Fruit fly (Drosophila melanogaster) whole organism, pupa: ENCODE results near the gene ttm2.

ENCODE experiments used
- CG10348 ChIP-seq: fragments of 200-800 bp; sonication (Bioruptor generic); IDR thresholded peaks from 2 replicates; pipeline ENCODE4 v1.3.6; 2022; ENCODE audit warnings: missing biosample characterization, missing genetic modification characterization
- CG12605 ChIP-seq: fragments of 200-800 bp; sonication (Bioruptor generic); IDR thresholded peaks from 2 replicates; pipeline ENCODE4 v1.3.6; 2022; ENCODE audit warnings: missing biosample characterization, missing genetic modification characterization
- CG13204 ChIP-seq: fragments of 200-800 bp; sonication (Bioruptor generic); optimal IDR thresholded peaks from 2 replicates; lab custom pipeline; 2018; ENCODE audit warnings: missing biosample characterization, mild to moderate bottlenecking, missing genetic modification characterization, moderate library complexity
- CG14655 ChIP-seq: fragments of 200-800 bp; sonication (Bioruptor generic); optimal IDR thresholded peaks from 3 replicates; lab custom pipeline; 2017; ENCODE audit warnings: mild to moderate bottlenecking, missing biosample characterization, missing genetic modification reagents, missing genetic modification characterization
- CG15710 ChIP-seq: fragments of 200-800 bp; sonication (Bioruptor generic); optimal IDR thresholded peaks from 2 replicates; lab custom pipeline; 2018; ENCODE audit warnings: missing biosample characterization, mild to moderate bottlenecking, missing genetic modification characterization, moderate library complexity
- CG17806 ChIP-seq: fragments of 200-800 bp; sonication (Bioruptor generic); optimal IDR thresholded peaks from 2 replicates; lab custom pipeline; 2018; ENCODE audit warnings: missing biosample characterization, mild to moderate bottlenecking, missing genetic modification characterization, moderate library complexity
- CG32121 ChIP-seq: fragments of 200-800 bp; sonication (Bioruptor generic); IDR thresholded peaks from 2 replicates; pipeline ENCODE4 v1.3.6; 2022; ENCODE audit warnings: missing biosample characterization, missing genetic modification characterization
- CG34367 ChIP-seq: fragments of 200-800 bp; sonication (Bioruptor generic); optimal IDR thresholded peaks from 2 replicates; lab custom pipeline; 2018; ENCODE audit warnings: missing biosample characterization, mild to moderate bottlenecking, missing genetic modification characterization
- CG4496 ChIP-seq: fragments of 200-800 bp; sonication (Bioruptor generic); IDR thresholded peaks from 3 replicates; pipeline ENCODE4 v1.3.6; 2022; ENCODE audit warnings: missing biosample characterization, missing genetic modification characterization
- CG8159 ChIP-seq: fragments of 200-800 bp; sonication (Bioruptor generic); optimal IDR thresholded peaks from 3 replicates; lab custom pipeline; 2018; ENCODE audit warnings: missing biosample characterization, mild to moderate bottlenecking, missing genetic modification characterization, moderate library complexity
- CG8301 ChIP-seq: fragments of 200-800 bp; sonication (Bioruptor generic); optimal IDR thresholded peaks from 2 replicates; lab custom pipeline; 2018; ENCODE audit warnings: missing biosample characterization, mild to moderate bottlenecking, missing genetic modification characterization
- CG9948 ChIP-seq: fragments of 200-800 bp; sonication (Bioruptor generic); optimal IDR thresholded peaks from 2 replicates; lab custom pipeline; 2018; ENCODE audit warnings: missing biosample characterization, mild to moderate bottlenecking, missing genetic modification characterization, moderate library complexity
- D1 ChIP-seq: fragments of 200-800 bp; sonication (Bioruptor generic); optimal IDR thresholded peaks from 2 replicates; lab custom pipeline; 2018; ENCODE audit warnings: missing biosample characterization, mild to moderate bottlenecking, missing genetic modification characterization, moderate library complexity
- EcR ChIP-seq: fragments of 200-800 bp; sonication (Bioruptor generic); optimal IDR thresholded peaks from 3 replicates; lab custom pipeline; 2019; ENCODE audit warnings: missing biosample characterization, missing genetic modification characterization, mild to moderate bottlenecking, moderate library complexity, missing genetic modification reagents
- Ets98B ChIP-seq: fragments of 200-800 bp; sonication (Bioruptor generic); IDR thresholded peaks from 2 replicates; pipeline ENCODE4 v1.3.6; 2022; ENCODE audit warnings: missing biosample characterization, missing genetic modification characterization
- Pif1A ChIP-seq: fragments of 200-800 bp; sonication (Bioruptor generic); optimal IDR thresholded peaks from 3 replicates; lab custom pipeline; 2016; ENCODE audit warnings: missing biosample characterization, missing genetic modification characterization
- Pif1B ChIP-seq: fragments of 200-800 bp; sonication (Bioruptor generic); optimal IDR thresholded peaks from 3 replicates; lab custom pipeline; 2016; ENCODE audit warnings: missing biosample characterization, missing genetic modification characterization
- Snoo ChIP-seq: fragments of 200-800 bp; sonication (Bioruptor generic); optimal IDR thresholded peaks from 3 replicates; lab custom pipeline; 2017; ENCODE audit warnings: missing biosample characterization, mild to moderate bottlenecking, missing genetic modification characterization, inconsistent platforms
- fd96Ca ChIP-seq: fragments of 200-800 bp; sonication (Bioruptor generic); IDR thresholded peaks from 3 replicates; pipeline ENCODE4 v1.3.6; 2022; ENCODE audit warnings: missing biosample characterization, missing genetic modification characterization
- gl ChIP-seq: fragments of 200-800 bp; sonication (Bioruptor generic); optimal IDR thresholded peaks from 2 replicates; lab custom pipeline; 2018; ENCODE audit warnings: missing biosample characterization, mild to moderate bottlenecking, missing genetic modification characterization
- rn ChIP-seq: fragments of 200-800 bp; sonication (Bioruptor generic); IDR thresholded peaks from 2 replicates; pipeline ENCODE4 v1.3.6; 2022; ENCODE audit warnings: missing biosample characterization, missing genetic modification characterization

ttm2 gene

DNA sequence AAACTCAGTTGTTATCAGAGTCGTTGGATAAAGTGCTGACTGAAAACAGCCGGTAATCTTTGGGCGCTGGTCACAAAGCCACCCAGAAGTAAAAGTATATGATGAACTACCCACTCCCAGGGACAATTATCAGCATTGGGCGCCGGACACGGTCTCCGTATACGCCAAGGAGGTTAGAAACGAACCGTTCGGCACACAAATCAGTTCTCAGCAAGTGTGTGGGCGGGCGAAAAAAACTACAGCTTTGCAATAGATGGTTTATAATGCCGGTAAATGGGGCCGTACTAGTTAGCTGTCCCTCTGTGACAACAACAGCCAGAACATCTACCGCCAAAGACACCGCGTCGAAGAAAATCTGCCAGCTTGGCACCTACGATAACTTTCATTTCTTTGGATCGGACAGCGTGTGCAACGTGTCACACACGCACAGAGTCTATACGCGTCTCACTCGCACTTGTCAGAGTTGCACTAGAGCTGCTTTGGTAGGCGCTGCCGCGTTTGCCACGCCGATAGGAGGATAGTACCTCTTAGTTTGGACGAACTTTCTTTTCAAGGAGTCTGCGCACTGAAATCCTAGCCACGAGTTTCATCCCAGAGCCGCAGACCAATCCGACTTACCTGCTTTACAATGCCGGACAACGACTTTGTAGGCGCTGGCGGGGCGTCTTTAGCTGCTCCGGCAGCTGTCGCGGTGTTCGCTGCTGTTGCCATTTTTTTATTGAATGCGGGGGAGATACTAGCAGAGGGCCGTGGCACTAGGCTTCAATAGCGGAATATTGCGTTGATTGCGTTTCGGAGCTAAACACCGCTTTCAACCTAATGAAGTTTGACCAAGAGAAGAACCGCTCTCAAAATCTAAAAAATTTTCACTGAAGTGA is 11.2 kb upstream of the ttm2 start:
- TF ChIP-seq Pif1A (GFP tag; lab: Kevin White, UChicago) (no peak), D1 (tag; lab: Kevin White, UChicago) (no peak), EcR (GFP tag; lab: Kevin White, UChicago) (no peak), fd96Ca (GFP tag; lab: Robert Waterston, UW) (0 out of 3 replicates have a peak, but pooled peaks have one; percentile 33), CG34367 (tag; lab: Kevin White, UChicago) (no peak)

DNA sequence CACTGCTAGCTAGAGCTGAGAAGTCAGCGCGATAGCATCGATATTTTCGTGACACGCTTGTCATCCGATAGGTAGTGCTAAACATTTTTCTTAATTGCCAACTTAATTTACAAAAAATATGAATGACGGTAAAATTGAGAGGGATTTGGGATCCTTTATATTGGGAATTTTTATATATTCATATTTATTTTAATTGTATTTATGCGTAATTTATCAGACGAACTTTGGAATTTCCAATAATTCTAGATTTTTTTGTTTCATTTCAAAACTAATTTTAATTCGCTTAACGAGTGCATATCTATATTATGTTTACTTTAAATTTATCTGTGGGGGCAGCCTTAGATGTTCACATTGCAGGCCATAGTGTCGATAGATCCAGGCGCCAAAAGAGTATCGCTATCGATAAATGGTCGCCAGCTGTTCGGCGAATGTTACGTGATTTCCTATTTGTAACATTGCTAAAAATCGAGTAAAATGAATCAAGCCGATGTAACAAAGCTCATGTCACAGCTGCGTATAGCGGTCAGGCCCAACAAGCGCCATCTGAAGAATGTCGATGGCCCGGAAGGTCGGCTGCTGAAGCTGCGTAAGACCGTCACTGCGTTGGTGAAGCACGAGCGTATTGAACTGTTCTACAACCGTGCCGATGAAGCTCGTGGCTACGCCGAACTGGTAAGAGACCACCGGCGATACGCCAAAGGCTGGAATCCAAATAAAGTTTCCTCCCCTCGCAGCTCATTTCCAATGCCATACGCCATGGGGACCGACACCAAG is 10.4 kb upstream of the ttm2 start, which contains the start of the genes Tudor-SN and mRpL17:
TSS of gene Tudor-SN (minus strand) at position 3 of the 774 bp plus-strand sequence.
TSS of gene mRpL17 (plus strand) at position 402 of the 774 bp plus-strand sequence.
- TF ChIP-seq CG9948 (tag; lab: Kevin White, UChicago): no peak
- TF ChIP-seq CG4496 (GFP tag; lab: Robert Waterston, UW): peak; percentile 41; the same call in 1 of the 3 replicates
- no peak for TF ChIP-seq Snoo
- no peak for TF ChIP-seq D1 (tag; lab: Kevin White, UChicago)
- peak; percentile 16 for TF ChIP-seq Pif1B (GFP tag; lab: Kevin White, UChicago)
- TF ChIP-seq fd96Ca (GFP tag; lab: Robert Waterston, UW): no peak; the same call in 2 of the 3 replicates
- no peak for TF ChIP-seq Pif1A (GFP tag; lab: Kevin White, UChicago)
- no peak for TF ChIP-seq CG13204 (GFP tag; lab: Kevin White, UChicago)
- no peak for TF ChIP-seq EcR (GFP tag; lab: Kevin White, UChicago)
- no peak for TF ChIP-seq CG32121 (GFP tag; lab: Robert Waterston, UW)
- no peak for TF ChIP-seq Ets98B (GFP tag; lab: Robert Waterston, UW)
- TF ChIP-seq CG10348 (GFP tag; lab: Robert Waterston, UW): no peak
- TF ChIP-seq CG8159 (tag; lab: Kevin White, UChicago): peak; percentile 7
- TF ChIP-seq CG12605: no peak
- no peak for TF ChIP-seq CG17806 (tag; lab: Kevin White, UChicago)
- no peak for TF ChIP-seq gl (tag; lab: Kevin White, UChicago)
- TF ChIP-seq CG8301 (tag; lab: Kevin White, UChicago): no peak
- TF ChIP-seq CG15710 (tag; lab: Kevin White, UChicago): peak; percentile 13
- TF ChIP-seq CG14655 (GFP tag; lab: Kevin White, UChicago): no peak
- no peak for TF ChIP-seq CG34367 (tag; lab: Kevin White, UChicago)

- TF ChIP-seq Pif1B (GFP tag; lab: Kevin White, UChicago): no peak
- no peak for TF ChIP-seq CG4496 (GFP tag; lab: Robert Waterston, UW)
- TF ChIP-seq D1 (tag; lab: Kevin White, UChicago): no peak
These were observed 9.1 kb upstream of the ttm2 start, which contains the start of gene CG34263 for dm6 chr3L:265808-266207. CG34263 (minus strand) TSS chr3L:265908.

DNA sequence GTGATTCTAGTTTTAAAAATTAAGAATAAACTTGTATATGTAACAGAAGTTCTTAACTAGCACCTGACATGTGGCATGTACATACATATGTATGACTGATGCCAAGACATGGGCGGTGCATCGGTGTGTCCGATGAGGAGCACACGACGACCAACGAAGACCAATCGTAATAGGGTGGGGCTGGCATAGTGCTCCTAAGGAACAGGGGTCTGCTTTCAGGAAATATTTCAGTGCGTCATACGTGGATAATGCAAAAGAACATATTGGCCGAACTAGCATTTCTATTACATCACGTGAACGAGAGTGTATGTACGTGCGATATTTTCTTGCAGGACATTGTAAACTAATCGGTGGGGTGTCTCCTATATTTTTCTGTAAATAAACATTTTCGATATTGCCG is 7.9 kb upstream of the ttm2 start, which contains the start of gene miple1:
TSS of gene miple1 (plus strand) at position 217 of the 400 bp plus-strand sequence.
- TF ChIP-seq CG4496 (GFP tag; lab: Robert Waterston, UW) (0 out of 3 replicates have a peak, but pooled peaks have one; percentile 18), EcR (GFP tag; lab: Kevin White, UChicago) (no peak), Pif1A (GFP tag; lab: Kevin White, UChicago) (no peak)

DNA sequence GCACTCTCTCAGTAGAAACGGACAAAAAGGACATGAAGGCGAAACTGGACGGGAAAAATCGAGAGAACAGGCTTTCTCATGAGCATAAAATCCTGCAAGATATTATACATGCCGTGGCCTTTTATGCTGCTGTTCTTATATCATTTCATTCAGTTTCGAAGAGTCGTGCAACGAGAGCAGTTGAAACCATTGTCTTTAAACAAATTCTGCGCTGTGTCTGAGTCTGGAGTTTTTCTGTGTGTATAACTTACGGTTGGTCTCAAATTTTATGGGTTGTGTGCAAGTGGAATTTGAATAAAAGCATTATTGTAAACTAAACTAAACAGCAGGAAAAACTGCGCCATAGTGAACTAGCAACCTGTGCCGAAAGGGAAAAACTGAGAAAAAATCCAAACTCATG is 7.3 kb upstream of the ttm2 start:
- TF ChIP-seq CG8301 (tag; lab: Kevin White, UChicago) (no peak), CG34367 (tag; lab: Kevin White, UChicago) (no peak), CG9948 (tag; lab: Kevin White, UChicago) (no peak), CG4496 (GFP tag; lab: Robert Waterston, UW) (no peak), CG12605 (no peak), Pif1B (GFP tag; lab: Kevin White, UChicago) (no peak), EcR (GFP tag; lab: Kevin White, UChicago) (no peak), D1 (tag; lab: Kevin White, UChicago) (no peak), fd96Ca (GFP tag; lab: Robert Waterston, UW) (no peak), rn (no peak), Ets98B (GFP tag; lab: Robert Waterston, UW) (no peak), CG13204 (GFP tag; lab: Kevin White, UChicago) (no peak), gl (tag; lab: Kevin White, UChicago) (no peak), CG32121 (GFP tag; lab: Robert Waterston, UW) (no peak), CG14655 (GFP tag; lab: Kevin White, UChicago) (no peak), CG15710 (tag; lab: Kevin White, UChicago) (no peak), CG8159 (tag; lab: Kevin White, UChicago) (no peak), CG17806 (tag; lab: Kevin White, UChicago) (no peak), CG10348 (GFP tag; lab: Robert Waterston, UW) (no peak), Snoo (no peak)
